Worm (Caenorhabditis elegans): ENCODE measurements around the gene din-1.

Gene din-1

DNA sequence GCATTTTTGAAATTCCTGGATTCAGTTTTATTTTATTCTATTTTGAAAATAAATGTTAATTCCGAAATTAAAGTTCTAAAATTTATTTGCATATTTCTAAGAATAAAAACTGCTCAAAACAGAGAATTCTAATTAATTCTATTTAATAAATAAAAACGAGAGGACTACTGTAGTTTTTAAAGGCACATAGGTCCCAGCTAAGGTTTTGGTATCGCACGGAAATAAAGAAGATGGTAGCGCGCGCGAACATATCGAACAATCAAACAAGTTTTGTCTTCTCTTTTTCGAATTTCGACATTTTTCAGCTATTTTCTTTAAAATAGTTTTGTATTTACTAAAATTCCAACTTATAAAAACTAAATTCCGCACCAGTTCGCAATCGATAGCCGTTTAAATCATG, 55.5 kb downstream of the din-1 start (continued):
- peak; percentile 94 for TF ChIP-seq D2030.7 (GFP tag; IDR thresholded peaks at IDR 0.05)
- TF ChIP-seq nfya-2 (GFP tag; IDR thresholded peaks at IDR 0.05): no peak
- no peak for TF ChIP-seq atf-7 (tag; optimal IDR thresholded peaks at IDR 0.05)
- TF ChIP-seq let-607 (tag; optimal IDR thresholded peaks at IDR 0.05): no peak
- no peak for TF ChIP-seq zim-3 (tag; optimal IDR thresholded peaks at IDR 0.05)
- no peak for TF ChIP-seq mes-4 (tag; optimal IDR thresholded peaks at IDR 0.05)
- no peak for TF ChIP-seq zfh-2 (GFP tag; conservative IDR thresholded peaks at IDR 0.05)
- TF ChIP-seq pbrm-1 (GFP tag; IDR thresholded peaks at IDR 0.05): 0 out of 2 replicates have a peak, but pooled peaks have one; percentile 21
- TF ChIP-seq ztf-18 (tag; optimal IDR thresholded peaks at IDR 0.05): peak; percentile 33
- TF ChIP-seq egrh-3 (GFP tag; IDR thresholded peaks at IDR 0.05): no peak
- peak; percentile 81 for TF ChIP-seq dox-1 (GFP tag; IDR thresholded peaks at IDR 0.05)
- no peak for TF ChIP-seq gei-17 (GFP tag; optimal IDR thresholded peaks at IDR 0.05)
- TF ChIP-seq F57A8.1 (GFP tag; optimal IDR thresholded peaks at IDR 0.05): no peak
- no peak for TF ChIP-seq ceh-58 (GFP tag; IDR thresholded peaks at IDR 0.05)
- no peak for TF ChIP-seq C06A6.2 (GFP tag; conservative IDR thresholded peaks at IDR 0.05)
- TF ChIP-seq Y53G8AR.9 (GFP tag; conservative IDR thresholded peaks at IDR 0.05): no peak
- no peak for TF ChIP-seq ztf-6 (GFP tag; IDR thresholded peaks at IDR 0.05)
- no peak for TF ChIP-seq F23B12.7 (tag; optimal IDR thresholded peaks at IDR 0.05; ENCODE audit: insufficient read depth)
- 0 out of 2 replicates have a peak, but pooled peaks have one; percentile 48 for TF ChIP-seq attf-6 (GFP tag; IDR thresholded peaks at IDR 0.05)
- TF ChIP-seq unc-130 (GFP tag; optimal IDR thresholded peaks at IDR 0.05): peak; percentile 58
- TF ChIP-seq snpc-4 (GFP tag; optimal IDR thresholded peaks at IDR 0.05): no peak
- peak in 2 of 4 experiments; percentile 2 to 44 for TF ChIP-seq snpc-4 (tag; optimal IDR thresholded peaks at IDR 0.05)
- no peak for TF ChIP-seq tbx-9 (tag; optimal IDR thresholded peaks at IDR 0.05; ENCODE audit: borderline replicate concordance)
- no peak for TF ChIP-seq ztf-26 (tag; optimal IDR thresholded peaks at IDR 0.05)
- no peak for TF ChIP-seq ZK185.1 (tag; optimal IDR thresholded peaks at IDR 0.05; ENCODE audit: poor library complexity, severe bottlenecking)
- TF ChIP-seq sdz-38 (tag; optimal IDR thresholded peaks at IDR 0.05): no peak
- no peak for TF ChIP-seq C17E4.6 (GFP tag; IDR thresholded peaks at IDR 0.05)
- no peak for TF ChIP-seq hlh-26 (GFP tag; conservative IDR thresholded peaks at IDR 0.05)
- TF ChIP-seq mel-28 (tag; optimal IDR thresholded peaks at IDR 0.05; ENCODE audit: borderline replicate concordance): no peak
- peak; percentile 73 for TF ChIP-seq rcor-1 (GFP tag; IDR thresholded peaks at IDR 0.05)
- no peak for TF ChIP-seq sea-2 (GFP tag; IDR thresholded peaks at IDR 0.05)
- no peak for TF ChIP-seq T26A5.8 (tag; optimal IDR thresholded peaks at IDR 0.05)
- no peak for TF ChIP-seq Y56A3A.18 (GFP tag; IDR thresholded peaks at IDR 0.05)
- no peak for TF ChIP-seq ets-4 (GFP tag; optimal IDR thresholded peaks at IDR 0.05)
- TF ChIP-seq lsy-27 (tag; optimal IDR thresholded peaks at IDR 0.05; ENCODE audit: borderline replicate concordance, insufficient read depth): no peak
- TF ChIP-seq ceh-40 (GFP tag; IDR thresholded peaks at IDR 0.05): no peak
- peak; percentile 96 for TF ChIP-seq madf-8 (GFP tag; conservative IDR thresholded peaks at IDR 0.05)
- no peak for TF ChIP-seq F57C9.4 (tag; optimal IDR thresholded peaks at IDR 0.05)
- TF ChIP-seq bed-2 (GFP tag; IDR thresholded peaks at IDR 0.05): no peak
- no peak for TF ChIP-seq ztf-28 (GFP tag; IDR thresholded peaks at IDR 0.05)
- no peak for TF ChIP-seq ccch-3 (GFP tag; optimal IDR thresholded peaks at IDR 0.05)
- peak; percentile 95 for TF ChIP-seq ceh-91 (GFP tag; IDR thresholded peaks at IDR 0.05)
